Worm (Caenorhabditis elegans): ENCODE data around the gene C50A2.3.

- TF ChIP-seq ham-2 (GFP tag; optimal IDR thresholded peaks at IDR 0.05) (no peak), unc-62 (GFP tag; optimal IDR thresholded peaks at IDR 0.05) (peak; percentile 99), sptf-1 (tag; optimal IDR thresholded peaks at IDR 0.05) (peak; percentile 33), elt-1 (tag; optimal IDR thresholded peaks at IDR 0.05; ENCODE audit: borderline replicate concordance, insufficient read depth) (no peak), elt-3 (tag; optimal IDR thresholded peaks at IDR 0.05) (no peak), nhr-12 (tag; optimal IDR thresholded peaks at IDR 0.05) (no peak), ceh-83 (GFP tag; optimal IDR thresholded peaks at IDR 0.05) (no peak)
These were observed 49.8 kb downstream of the C50A2.3 start for ce11 chrIV:1108030-1108429.
